Fruit fly (Drosophila melanogaster): ENCODE measurements around the gene neo.

neo gene

DNA sequence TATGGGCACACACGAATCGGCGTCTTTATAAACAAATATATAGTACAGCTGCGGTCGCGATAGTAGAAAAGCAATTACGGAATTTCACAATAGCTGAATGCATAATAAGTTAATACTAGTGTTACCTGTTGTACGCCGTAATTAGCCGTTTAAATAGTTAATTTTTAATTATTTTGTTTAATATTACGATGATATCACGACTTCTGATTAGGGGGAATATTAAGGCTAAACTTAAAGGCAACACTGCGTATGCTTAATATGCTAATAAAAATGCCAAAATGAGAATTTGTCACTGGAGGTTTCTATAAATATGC, 40.0 kb upstream of the neo start:
- TF ChIP-seq cic (GFP tag; optimal IDR thresholded peaks at IDR 0.05) (peak; percentile 72), pad (GFP tag; optimal IDR thresholded peaks at IDR 0.05) (no peak)

- TF ChIP-seq cic (GFP tag; optimal IDR thresholded peaks at IDR 0.05) (peak; percentile 67), CG12768 (GFP tag; optimal IDR thresholded peaks at IDR 0.05) (peak; percentile 28), CG14711 (tag; optimal IDR thresholded peaks at IDR 0.05) (no peak)
Observed at dm6 chr3R:29780402-29781029, 38.4 kb upstream of the neo start, which contains the start of gene fig. TSS of gene fig (minus strand) at chr3R:29780452.

DNA sequence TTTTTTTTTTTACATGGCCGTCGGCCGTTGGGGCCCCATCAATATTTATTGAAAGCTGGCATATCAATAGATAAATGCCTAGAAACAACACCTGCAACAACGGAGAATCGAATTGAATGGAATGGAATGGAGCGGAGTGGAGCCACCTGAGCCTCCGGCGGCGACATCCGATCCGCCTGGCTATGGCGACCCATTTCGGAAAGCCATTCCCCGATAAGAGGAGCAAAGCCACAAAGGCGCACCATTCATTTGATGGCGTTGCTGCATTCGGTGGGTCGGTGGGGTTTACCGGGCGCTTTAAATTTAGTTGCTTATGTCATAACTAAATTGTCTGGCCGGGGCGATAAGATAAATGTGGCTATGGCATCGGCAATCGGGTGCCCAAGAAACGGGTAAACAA, 37.1 kb upstream of the neo start:
- no peak for TF ChIP-seq Hr96 (GFP tag; optimal IDR thresholded peaks at IDR 0.05)
- peak; percentile 45 for TF ChIP-seq cic (GFP tag; optimal IDR thresholded peaks at IDR 0.05)
- no peak for TF ChIP-seq CG5204 (GFP tag; optimal IDR thresholded peaks at IDR 0.05)
- TF ChIP-seq CG1620 (GFP tag; optimal IDR thresholded peaks at IDR 0.05), result no peak

DNA sequence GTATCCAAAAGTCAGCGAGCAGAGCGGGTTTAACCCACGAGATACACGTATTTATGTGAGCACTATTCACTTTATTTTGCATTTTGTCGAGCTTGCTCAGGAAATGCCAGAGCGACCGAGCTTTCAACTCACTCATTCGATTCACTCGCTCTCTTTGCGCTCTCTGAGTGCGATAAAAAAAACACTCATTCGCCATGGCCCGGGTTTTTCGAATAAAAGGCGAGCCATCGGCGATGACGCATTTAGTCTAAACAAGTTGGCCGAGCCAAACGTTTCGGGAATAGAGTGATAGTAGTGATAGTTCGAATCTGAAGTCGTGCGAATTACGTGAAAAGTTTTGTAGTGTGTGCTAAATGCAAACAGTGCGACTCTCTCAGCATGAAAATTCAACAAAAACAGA, 36.6 kb upstream of the neo start:
- TF ChIP-seq toe (GFP tag; optimal IDR thresholded peaks at IDR 0.05) (peak; percentile 39), CG7045 (GFP tag; optimal IDR thresholded peaks at IDR 0.05) (no peak), kay (GFP tag; ENCODE audit: borderline replicate concordance) (no peak), bab1 (GFP tag; optimal IDR thresholded peaks at IDR 0.05) (peak; percentile 67), CG11617 (GFP tag; optimal IDR thresholded peaks at IDR 0.05) (peak; percentile 42), pad (GFP tag; optimal IDR thresholded peaks at IDR 0.05) (peak; percentile 10), tj (GFP tag; optimal IDR thresholded peaks at IDR 0.05) (peak; percentile 83), CG5204 (GFP tag; optimal IDR thresholded peaks at IDR 0.05) (no peak), CG7101 (tag; optimal IDR thresholded peaks at IDR 0.05) (peak; percentile 58), Clk (GFP tag; optimal IDR thresholded peaks at IDR 0.05) (no peak), Mnt (GFP tag; optimal IDR thresholded peaks at IDR 0.05) (peak; percentile 82), CG33017 (tag; optimal IDR thresholded peaks at IDR 0.05) (peak; percentile 57), CG12768 (GFP tag; optimal IDR thresholded peaks at IDR 0.05) (peak; percentile 57), ovo (GFP tag; optimal IDR thresholded peaks at IDR 0.05) (no peak), cic (GFP tag; optimal IDR thresholded peaks at IDR 0.05) (peak; percentile 86), Hr96 (GFP tag; optimal IDR thresholded peaks at IDR 0.05) (no peak), CG14711 (tag; optimal IDR thresholded peaks at IDR 0.05) (peak; percentile 31), cnc (optimal IDR thresholded peaks at IDR 0.05) (no peak), CG1620 (GFP tag; optimal IDR thresholded peaks at IDR 0.05) (no peak), Crg-1 (GFP tag; optimal IDR thresholded peaks at IDR 0.05) (peak; percentile 3)

DNA sequence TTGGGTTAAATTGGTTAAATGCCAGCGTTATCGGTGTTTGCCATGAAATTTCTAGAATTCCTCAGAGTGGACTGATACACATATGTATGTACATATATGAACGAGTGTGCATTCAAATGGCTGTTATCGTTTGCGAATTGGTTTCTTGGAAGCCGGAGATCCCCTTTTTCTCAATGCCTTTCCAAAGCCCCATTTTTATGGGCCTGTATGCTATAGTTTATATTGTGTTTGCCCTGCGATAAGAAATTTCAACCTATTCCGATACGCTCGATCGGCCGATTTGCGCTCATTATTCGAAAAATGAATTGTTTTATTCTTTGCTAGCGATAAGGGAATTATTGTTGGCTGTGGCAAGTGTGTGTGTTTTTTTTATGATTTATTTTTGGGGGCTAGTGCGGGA, 35.7 kb upstream of the neo start:
- TF ChIP-seq ovo (GFP tag; optimal IDR thresholded peaks at IDR 0.05) (no peak), Crg-1 (GFP tag; optimal IDR thresholded peaks at IDR 0.05) (no peak), kay (GFP tag; ENCODE audit: borderline replicate concordance) (no peak), cnc (optimal IDR thresholded peaks at IDR 0.05) (no peak), toe (GFP tag; optimal IDR thresholded peaks at IDR 0.05) (no peak), cic (GFP tag; optimal IDR thresholded peaks at IDR 0.05) (no peak)

- TF ChIP-seq CG7101 (tag; optimal IDR thresholded peaks at IDR 0.05), result no peak
- TF ChIP-seq CG12768 (GFP tag; optimal IDR thresholded peaks at IDR 0.05), result no peak
- no peak for TF ChIP-seq kay (GFP tag; ENCODE audit: borderline replicate concordance)
- no peak for TF ChIP-seq Crg-1 (GFP tag; optimal IDR thresholded peaks at IDR 0.05)
- no peak for TF ChIP-seq toe (GFP tag; optimal IDR thresholded peaks at IDR 0.05)
Observed at dm6 chr3R:29785242-29785641, 33.7 kb upstream of the neo start.

dm6 chr3R:29786016-29786996, 32.6 kb upstream of the neo start:
- peak; percentile 87 for TF ChIP-seq kay (GFP tag; ENCODE audit: borderline replicate concordance)
- peak; percentile 84 for TF ChIP-seq tj (GFP tag; optimal IDR thresholded peaks at IDR 0.05)
- no peak for TF ChIP-seq CG33017 (tag; optimal IDR thresholded peaks at IDR 0.05)
- TF ChIP-seq CG14711 (tag; optimal IDR thresholded peaks at IDR 0.05), result peak; percentile 37
